Worm (Caenorhabditis elegans): ENCODE results near the gene ins-8.
A peak's percentile ranks its signal among the peaks of the same experiment; 100 is the strongest.

Gene ins-8

DNA sequence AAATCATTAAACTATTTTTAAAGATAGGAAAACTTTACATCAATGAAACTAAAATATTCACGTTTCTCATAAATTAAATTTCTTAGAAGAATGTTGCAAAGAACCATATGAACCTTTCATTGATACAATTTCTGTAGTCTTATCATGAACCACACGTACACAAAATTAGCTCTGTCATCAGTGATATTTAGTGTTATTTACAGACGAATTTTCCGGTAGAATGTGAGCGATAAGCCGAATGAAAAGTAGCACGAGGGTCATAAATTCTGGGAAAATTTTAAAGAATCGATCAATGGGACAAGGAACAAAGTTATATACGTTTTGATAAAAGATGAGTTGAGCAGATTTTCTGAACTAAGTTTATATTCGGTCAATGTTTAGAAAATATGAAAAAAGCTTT lies 4.2 kb downstream of the ins-8 start (continued):
- TF ChIP-seq dmd-6 (GFP tag; IDR thresholded peaks at IDR 0.05) (peak; percentile 89), saeg-2 (GFP tag; IDR thresholded peaks at IDR 0.05) (no peak), ama-1 (optimal IDR thresholded peaks at IDR 0.05) (no peak), dve-1 (tag; optimal IDR thresholded peaks at IDR 0.05; ENCODE audit: insufficient read depth) (peak; percentile 89), dpl-1 (GFP tag; optimal IDR thresholded peaks at IDR 0.05) (no peak), skn-1 (tag; optimal IDR thresholded peaks at IDR 0.05) (no peak), nhr-102 (tag; optimal IDR thresholded peaks at IDR 0.05) (peak; percentile 23), daf-12 (tag; optimal IDR thresholded peaks at IDR 0.05) (no peak), nhr-76 (tag; optimal IDR thresholded peaks at IDR 0.05) (no peak), hlh-11 (tag; optimal IDR thresholded peaks at IDR 0.05) (peak; percentile 75), F49E8.2 (tag; optimal IDR thresholded peaks at IDR 0.05; ENCODE audit: borderline replicate concordance) (no peak), gei-8 (GFP tag; optimal IDR thresholded peaks at IDR 0.05) (no peak)

DNA sequence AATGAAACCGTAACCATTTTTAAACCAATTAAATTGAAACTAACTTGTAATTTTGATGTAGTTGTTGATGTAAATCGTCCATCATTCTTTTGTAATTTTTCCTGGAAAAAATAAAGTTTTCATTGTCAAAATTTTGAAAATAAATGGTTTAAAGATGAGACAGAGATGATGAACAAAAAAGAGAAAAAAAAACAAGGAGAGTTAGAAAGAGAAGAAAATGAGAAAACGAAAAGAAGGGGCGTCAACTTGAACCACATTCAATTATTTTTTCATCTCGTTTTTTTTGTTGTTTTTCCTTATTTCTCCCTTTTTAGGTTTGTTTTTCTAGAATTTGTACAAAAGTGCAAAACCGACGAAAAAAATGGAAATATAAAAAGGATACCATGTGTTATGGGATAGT lies 5.2 kb downstream of the ins-8 start, which contains the start of gene nhr-34:
Gene nhr-34 (minus strand): TSS at position 101 of the 400 bp plus-strand sequence.
- TF ChIP-seq dmd-6 (GFP tag; IDR thresholded peaks at IDR 0.05) (no peak), arid-1 (GFP tag; conservative IDR thresholded peaks at IDR 0.05) (no peak), D1046.2 (GFP tag; IDR thresholded peaks at IDR 0.05) (no peak), duxl-1 (tag; optimal IDR thresholded peaks at IDR 0.05; ENCODE audit: poor library complexity) (no peak), hlh-30 (tag; optimal IDR thresholded peaks at IDR 0.05; ENCODE audit: insufficient read depth) (no peak), zip-11 (GFP tag; IDR thresholded peaks at IDR 0.05) (no peak), F26F4.8 (GFP tag; conservative IDR thresholded peaks at IDR 0.05) (no peak), T20F7.1 (GFP tag; optimal IDR thresholded peaks at IDR 0.05) (peak; percentile 33)

DNA sequence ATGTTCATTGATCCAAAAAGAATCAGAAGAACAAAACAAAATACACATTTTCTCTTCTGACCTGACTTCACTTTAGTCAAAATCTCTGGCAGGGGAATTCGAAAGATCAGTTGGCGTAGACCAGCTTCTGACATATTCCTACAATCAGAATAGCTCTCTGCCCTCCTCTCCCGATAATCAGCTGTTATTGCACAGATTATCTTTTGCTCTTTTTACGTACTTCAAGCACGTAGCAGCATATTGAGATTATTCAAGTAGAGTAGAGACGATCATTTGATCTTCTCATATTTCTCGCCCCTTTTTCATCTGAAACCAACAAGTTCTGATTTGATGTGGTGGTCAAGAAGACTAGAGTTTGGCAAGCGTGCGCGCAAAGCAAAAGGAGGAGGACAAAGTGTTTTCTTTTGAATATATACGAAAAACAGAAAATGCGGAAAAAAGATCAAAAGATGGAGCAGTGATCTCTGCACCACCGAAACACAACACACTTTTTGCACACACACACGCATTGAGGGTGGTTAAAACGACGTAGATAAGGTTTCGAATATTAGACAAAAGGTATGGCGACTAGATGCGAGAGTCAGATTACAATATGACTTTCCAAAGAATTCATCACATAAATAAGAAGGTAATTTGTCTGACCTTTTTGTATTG lies 6.9 kb downstream of the ins-8 start:
- 0 out of 2 replicates have a peak, but pooled peaks have one; percentile 16 for TF ChIP-seq zfp-3 (GFP tag; conservative IDR thresholded peaks at IDR 0.05)
- TF ChIP-seq lin-1 (GFP tag; IDR thresholded peaks at IDR 0.05): no peak
- no peak for TF ChIP-seq F49E8.2 (tag; optimal IDR thresholded peaks at IDR 0.05; ENCODE audit: borderline replicate concordance)
- TF ChIP-seq unc-130 (GFP tag; optimal IDR thresholded peaks at IDR 0.05): no peak
- no peak for TF ChIP-seq F26F4.8 (GFP tag; conservative IDR thresholded peaks at IDR 0.05)
- TF ChIP-seq daf-8 (GFP tag; IDR thresholded peaks at IDR 0.05): no peak
- TF ChIP-seq Y5F2A.4 (GFP tag; optimal IDR thresholded peaks at IDR 0.05): no peak
- no peak for TF ChIP-seq skn-1 (tag; optimal IDR thresholded peaks at IDR 0.05)
- TF ChIP-seq mxl-3 (GFP tag; optimal IDR thresholded peaks at IDR 0.05): peak; percentile 1
- no peak for TF ChIP-seq rbr-2 (tag; optimal IDR thresholded peaks at IDR 0.05)
- peak in 1 of 2 experiments; percentile 22 for TF ChIP-seq mdl-1 (tag; optimal IDR thresholded peaks at IDR 0.05)
- no peak for TF ChIP-seq lsy-2 (tag; optimal IDR thresholded peaks at IDR 0.05)
- TF ChIP-seq hmg-1.1 (GFP tag; IDR thresholded peaks at IDR 0.05): no peak
- TF ChIP-seq nhr-10 (tag; optimal IDR thresholded peaks at IDR 0.05): peak; percentile 3
- TF ChIP-seq pha-4 (GFP tag; IDR thresholded peaks at IDR 0.05): no peak
- no peak for TF ChIP-seq pha-4 (tag; optimal IDR thresholded peaks at IDR 0.05)
- TF ChIP-seq pqm-1 (tag; optimal IDR thresholded peaks at IDR 0.05): peak; percentile 25
- no peak for TF ChIP-seq ZK546.5 (tag; optimal IDR thresholded peaks at IDR 0.05)
- TF ChIP-seq hif-1 (tag; optimal IDR thresholded peaks at IDR 0.05): no peak
- TF ChIP-seq madf-5 (GFP tag; IDR thresholded peaks at IDR 0.05): no peak
- no peak for TF ChIP-seq daf-16 (GFP tag; optimal IDR thresholded peaks at IDR 0.05)
- peak; percentile 61 for TF ChIP-seq daf-16 (tag; optimal IDR thresholded peaks at IDR 0.05)
- TF ChIP-seq cey-2 (tag; optimal IDR thresholded peaks at IDR 0.05; ENCODE audit: borderline replicate concordance, insufficient read depth): no peak
- TF ChIP-seq R02D3.7 (tag; optimal IDR thresholded peaks at IDR 0.05): no peak
- no peak for TF ChIP-seq egl-43 (GFP tag; IDR thresholded peaks at IDR 0.05)
- TF ChIP-seq mep-1 (tag; optimal IDR thresholded peaks at IDR 0.05): peak; percentile 2
- TF ChIP-seq dmd-9 (GFP tag; IDR thresholded peaks at IDR 0.05): 0 out of 2 replicates have a peak, but pooled peaks have one; percentile 9
- TF ChIP-seq nhr-28 (tag; optimal IDR thresholded peaks at IDR 0.05): peak; percentile 4
- no peak for TF ChIP-seq fos-1 (tag; optimal IDR thresholded peaks at IDR 0.05)
- TF ChIP-seq aha-1 (tag): peak; percentile 77
- no peak for TF ChIP-seq ZK337.2 (GFP tag; IDR thresholded peaks at IDR 0.05)
- TF ChIP-seq hlh-11 (tag; optimal IDR thresholded peaks at IDR 0.05): peak; percentile 27
